Worm (Caenorhabditis elegans) whole organism, young adult: ENCODE results near the gene K11H12.6.

ENCODE experiments used
- B0336.3 ChIP-seq: fragments of 200-800 bp; sonication (Bioruptor generic); IDR thresholded peaks from 2 replicates; pipeline ENCODE4 v1.3.6; 2022; ENCODE audit warnings: missing genetic modification characterization, missing compliant biosample characterization
- F22D6.2 ChIP-seq: sonication (generic microtip); optimal IDR thresholded peaks from 2 replicates; lab custom pipeline; 2016; ENCODE audit warnings: mild to moderate bottlenecking, missing genetic modification characterization, missing compliant biosample characterization
- F33H1.4 ChIP-seq: fragments of 200-800 bp; sonication (Bioruptor generic); IDR thresholded peaks from 2 replicates; pipeline ENCODE4 v1.3.6; 2022; ENCODE audit warnings: missing genetic modification reagents, missing genetic modification characterization, missing compliant biosample characterization
- F39B2.1 ChIP-seq: fragments of 200-800 bp; sonication (Bioruptor generic); IDR thresholded peaks from 2 replicates; pipeline ENCODE4 v1.3.6; 2022; ENCODE audit warnings: missing genetic modification reagents, missing genetic modification characterization, missing compliant biosample characterization
- F49E8.2 ChIP-seq: sonication (generic microtip); optimal IDR thresholded peaks from 3 replicates; lab custom pipeline; 2017; ENCODE audit warnings: missing genetic modification characterization, mild to moderate bottlenecking, missing compliant biosample characterization, antibody characterized with exemption, moderate library complexity; ENCODE audit not compliant: insufficient read depth
- F52B5.7 ChIP-seq: sonication (generic microtip); optimal IDR thresholded peaks from 2 replicates; lab custom pipeline; 2016; ENCODE audit warnings: mild to moderate bottlenecking, missing genetic modification characterization, missing compliant biosample characterization
- F55B11.4 ChIP-seq: sonication (generic microtip); optimal IDR thresholded peaks from 2 replicates; lab custom pipeline; 2016; ENCODE audit warnings: missing compliant biosample characterization, missing genetic modification characterization, borderline replicate concordance; ENCODE audit not compliant: insufficient read depth
- T07F8.4 ChIP-seq: sonication (generic microtip); optimal IDR thresholded peaks from 2 replicates; lab custom pipeline; 2016; ENCODE audit warnings: mild to moderate bottlenecking, missing genetic modification characterization, moderate library complexity, missing compliant biosample characterization
- Y56A3A.18 ChIP-seq: fragments of 200-800 bp; sonication (Bioruptor generic); IDR thresholded peaks from 2 replicates; pipeline ENCODE4 v1.3.6; 2022; ENCODE audit warnings: missing genetic modification reagents, missing genetic modification characterization, missing compliant biosample characterization
- Y95B8A.8 ChIP-seq: fragments of 200-800 bp; sonication (Bioruptor generic); IDR thresholded peaks from 2 replicates; pipeline ENCODE4 v1.3.6; 2022; ENCODE audit warnings: missing genetic modification reagents, missing genetic modification characterization, missing compliant biosample characterization
- aptf-2 ChIP-seq: fragments of 200-800 bp; sonication (Bioruptor generic); conservative IDR thresholded peaks from 2 replicates; pipeline ENCODE4 v1.3.6; 2022; ENCODE audit warnings: missing genetic modification reagents, missing genetic modification characterization, missing compliant biosample characterization
- aptf-3 ChIP-seq: fragments of 200-800 bp; sonication (Bioruptor generic); IDR thresholded peaks from 2 replicates; pipeline ENCODE4 v1.3.6; 2022; ENCODE audit warnings: missing genetic modification characterization, missing compliant biosample characterization
- bed-1 ChIP-seq: fragments of 200-800 bp; sonication (Bioruptor generic); IDR thresholded peaks from 2 replicates; pipeline ENCODE4 v1.3.6; 2022; ENCODE audit warnings: missing genetic modification reagents, missing genetic modification characterization, missing compliant biosample characterization
- cebp-1 ChIP-seq, 2 experiments: fragments of 200-800 bp in 1 of 2; sonication (Bioruptor generic) in 1 of 2; sonication (generic microtip) in 1 of 2; IDR thresholded peaks in 1 of 2; optimal IDR thresholded peaks in 1 of 2; 2 replicates each; pipeline versions ENCODE4 v1.3.6 to Lab custom; 2017 to 2022; ENCODE audit warnings: missing compliant biosample characterization in 2 of 2, missing genetic modification characterization in 2 of 2, mild to moderate bottlenecking in 1 of 2, missing genetic modification reagents in 1 of 2, moderate library complexity in 1 of 2
- cebp-2 ChIP-seq: fragments of 200-800 bp; sonication (Bioruptor generic); IDR thresholded peaks from 2 replicates; pipeline ENCODE4 v1.3.6; 2022; ENCODE audit warnings: missing genetic modification characterization, missing compliant biosample characterization
- ceh-27 ChIP-seq: fragments of 200-800 bp; sonication (Bioruptor generic); optimal IDR thresholded peaks from 2 replicates; lab custom pipeline; 2018; ENCODE audit warnings: mild to moderate bottlenecking, missing genetic modification characterization, moderate library complexity, missing compliant biosample characterization
- ceh-58 ChIP-seq: fragments of 200-800 bp; sonication (Bioruptor generic); IDR thresholded peaks from 2 replicates; pipeline ENCODE4 v1.3.6; 2022; ENCODE audit warnings: missing genetic modification characterization, missing compliant biosample characterization
- dpl-1 ChIP-seq: fragments of 150-350 bp; optimal IDR thresholded peaks from 2 replicates; lab custom pipeline; 2014; ENCODE audit warnings: missing biosample characterization, missing genetic modification reagents, missing genetic modification characterization
- egl-18 ChIP-seq: fragments of 200-800 bp; sonication (Bioruptor generic); IDR thresholded peaks from 2 replicates; pipeline ENCODE4 v1.3.6; 2022; ENCODE audit warnings: missing genetic modification reagents, missing genetic modification characterization, missing compliant biosample characterization
- egl-44 ChIP-seq: fragments of 200-800 bp; sonication (Bioruptor generic); IDR thresholded peaks from 2 replicates; pipeline ENCODE4 v1.3.6; 2022; ENCODE audit warnings: missing genetic modification reagents, missing genetic modification characterization, missing compliant biosample characterization
- ekl-4 ChIP-seq: fragments of 200-800 bp; sonication (Bioruptor generic); IDR thresholded peaks from 2 replicates; pipeline ENCODE4 v1.3.6; 2022; ENCODE audit warnings: missing genetic modification reagents, missing genetic modification characterization, missing compliant biosample characterization
- ets-4 ChIP-seq: fragments of 200-800 bp; sonication (Bioruptor generic); optimal IDR thresholded peaks from 2 replicates; lab custom pipeline; 2018; ENCODE audit warnings: mild to moderate bottlenecking, missing genetic modification characterization, missing compliant biosample characterization
- hlh-12 ChIP-seq: sonication (generic microtip); optimal IDR thresholded peaks from 2 replicates; lab custom pipeline; 2016; ENCODE audit warnings: missing genetic modification characterization, missing compliant biosample characterization
- hmg-1.2 ChIP-seq: fragments of 200-800 bp; sonication (Bioruptor generic); IDR thresholded peaks from 2 replicates; pipeline ENCODE4 v1.3.6; 2022; ENCODE audit warnings: missing genetic modification reagents, missing genetic modification characterization, missing compliant biosample characterization
- hrde-1 ChIP-seq: sonication (generic microtip); optimal IDR thresholded peaks from 2 replicates; lab custom pipeline; 2016; ENCODE audit warnings: missing genetic modification characterization, mild to moderate bottlenecking, missing compliant biosample characterization, moderate library complexity, missing genotype, missing genetic modification reagents, borderline replicate concordance
- lin-40 ChIP-seq: sonication (generic microtip); optimal IDR thresholded peaks from 2 replicates; lab custom pipeline; 2016; ENCODE audit warnings: missing genetic modification characterization, mild to moderate bottlenecking, missing compliant biosample characterization, missing genotype, missing genetic modification reagents
- lin-54 ChIP-seq: fragments of 200-800 bp; sonication (Bioruptor generic); optimal IDR thresholded peaks from 2 replicates; lab custom pipeline; 2018; ENCODE audit warnings: mild to moderate bottlenecking, missing genetic modification characterization, missing compliant biosample characterization
- lsl-1 ChIP-seq: fragments of 200-800 bp; sonication (Bioruptor generic); optimal IDR thresholded peaks from 2 replicates; lab custom pipeline; 2018; ENCODE audit warnings: mild to moderate bottlenecking, missing genetic modification characterization, moderate library complexity, missing compliant biosample characterization
- madf-3 ChIP-seq: fragments of 200-800 bp; sonication (Bioruptor generic); IDR thresholded peaks from 2 replicates; pipeline ENCODE4 v1.3.6; 2022; ENCODE audit warnings: missing genetic modification reagents, missing genetic modification characterization, missing compliant biosample characterization
- madf-8 ChIP-seq: fragments of 200-800 bp; sonication (Bioruptor generic); conservative IDR thresholded peaks from 2 replicates; pipeline ENCODE4 v1.3.6; 2022; ENCODE audit warnings: missing genetic modification reagents, missing genetic modification characterization, missing compliant biosample characterization
- mcd-1 ChIP-seq: fragments of 200-800 bp; sonication (Bioruptor generic); IDR thresholded peaks from 2 replicates; pipeline ENCODE4 v1.3.6; 2022; ENCODE audit warnings: missing genetic modification reagents, missing genetic modification characterization, missing compliant biosample characterization
- mel-28 ChIP-seq: sonication (generic microtip); optimal IDR thresholded peaks from 2 replicates; lab custom pipeline; 2016; ENCODE audit warnings: borderline replicate concordance, mild to moderate bottlenecking, missing genetic modification characterization, missing compliant biosample characterization
- mes-4 ChIP-seq: sonication (generic microtip); optimal IDR thresholded peaks from 2 replicates; lab custom pipeline; 2016; ENCODE audit warnings: missing genotype, missing genetic modification characterization, missing compliant biosample characterization
- nhr-179 ChIP-seq: sonication (generic microtip); optimal IDR thresholded peaks from 2 replicates; lab custom pipeline; 2016; ENCODE audit warnings: mild to moderate bottlenecking, missing genetic modification characterization, missing compliant biosample characterization
- nhr-27 ChIP-seq: fragments of 200-800 bp; sonication (Bioruptor generic); optimal IDR thresholded peaks from 2 replicates; lab custom pipeline; 2018; ENCODE audit warnings: mild to moderate bottlenecking, missing genetic modification characterization, moderate library complexity, missing compliant biosample characterization
- pha-4 ChIP-seq: fragments of 150-350 bp; sonication (generic microtip); optimal IDR thresholded peaks from 2 replicates; lab custom pipeline; 2014; ENCODE audit warnings: missing biosample characterization, missing genetic modification reagents, missing genetic modification characterization
- sdz-38 ChIP-seq: sonication (generic microtip); optimal IDR thresholded peaks from 2 replicates; lab custom pipeline; 2016; ENCODE audit warnings: missing genotype, missing genetic modification characterization, missing compliant biosample characterization
- snpc-1.1 ChIP-seq: sonication (generic microtip); optimal IDR thresholded peaks from 2 replicates; lab custom pipeline; 2017; ENCODE audit warnings: missing genetic modification characterization, mild to moderate bottlenecking, missing compliant biosample characterization, antibody characterized with exemption, moderate library complexity, missing genotype, missing genetic modification reagents; ENCODE audit not compliant: insufficient read depth
- snpc-1.3 ChIP-seq: sonication (generic microtip); optimal IDR thresholded peaks from 2 replicates; lab custom pipeline; 2017; ENCODE audit warnings: missing genetic modification characterization, mild to moderate bottlenecking, missing compliant biosample characterization, antibody characterized with exemption, moderate library complexity, missing genotype, missing genetic modification reagents; ENCODE audit not compliant: insufficient read depth
- tbp1 ChIP-seq: fragments of 200-800 bp; sonication (Bioruptor generic); optimal IDR thresholded peaks from 2 replicates; lab custom pipeline; 2018; ENCODE audit warnings: mild to moderate bottlenecking, missing genetic modification characterization, missing compliant biosample characterization
- tlf-1 ChIP-seq: fragments of 200-800 bp; sonication (Bioruptor generic); optimal IDR thresholded peaks from 2 replicates; lab custom pipeline; 2018; ENCODE audit warnings: mild to moderate bottlenecking, missing genetic modification characterization, missing compliant biosample characterization
- unc-130 ChIP-seq: sonication (generic microtip); optimal IDR thresholded peaks from 2 replicates; lab custom pipeline; 2016; ENCODE audit warnings: missing genetic modification reagents, missing genetic modification characterization, missing compliant biosample characterization
- xnd-1 ChIP-seq: sonication (generic microtip); optimal IDR thresholded peaks from 2 replicates; lab custom pipeline; 2016; ENCODE audit warnings: missing genotype, missing genetic modification reagents, missing genetic modification characterization, missing compliant biosample characterization
- zim-3 ChIP-seq: sonication (generic microtip); optimal IDR thresholded peaks from 2 replicates; lab custom pipeline; 2017; ENCODE audit warnings: mild to moderate bottlenecking, missing genetic modification characterization, moderate library complexity, missing compliant biosample characterization
- ztf-18 ChIP-seq: sonication (generic microtip); optimal IDR thresholded peaks from 2 replicates; lab custom pipeline; 2016; ENCODE audit warnings: missing genotype, mild to moderate bottlenecking, missing genetic modification characterization, missing compliant biosample characterization
- ztf-26 ChIP-seq: sonication (generic microtip); optimal IDR thresholded peaks from 2 replicates; lab custom pipeline; 2017; ENCODE audit warnings: missing genetic modification characterization, missing compliant biosample characterization
- ztf-28 ChIP-seq: fragments of 200-800 bp; sonication (Bioruptor generic); IDR thresholded peaks from 2 replicates; pipeline ENCODE4 v1.3.6; 2022; ENCODE audit warnings: missing genetic modification reagents, missing genetic modification characterization, missing compliant biosample characterization

K11H12.6 gene

DNA sequence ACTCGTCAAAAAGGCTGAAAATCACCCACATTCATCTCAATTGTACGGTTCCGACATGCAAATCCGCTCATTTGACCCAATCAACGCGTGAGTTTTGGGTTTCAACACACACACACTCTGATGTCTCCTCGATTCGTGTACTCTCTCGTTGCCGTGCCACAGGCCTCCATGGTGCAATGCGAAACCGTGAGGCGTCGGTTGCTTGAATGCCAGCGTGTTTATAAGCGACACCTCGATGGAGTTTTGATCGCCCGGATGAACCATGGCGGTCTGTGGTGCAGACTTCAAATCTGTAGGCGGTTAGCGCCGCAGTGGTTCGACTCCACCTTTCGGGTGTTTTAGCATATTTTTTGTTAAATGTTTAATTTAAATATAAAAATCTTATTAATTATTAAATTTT, 9.2 kb upstream of the K11H12.6 start (continued):
- TF ChIP-seq B0336.3 (GFP tag; lab: Robert Waterston, UW) = peak; percentile 55; the same call in 1 of the 2 replicates
- TF ChIP-seq zim-3 (tag; lab: Kevin White, UChicago) = peak; percentile 46
- TF ChIP-seq F52B5.7 (tag; lab: Kevin White, UChicago) = no peak
- no peak for TF ChIP-seq aptf-2 (GFP tag; lab: Robert Waterston, UW)
- TF ChIP-seq Y95B8A.8 (GFP tag; lab: Robert Waterston, UW) = peak; percentile 57; the same call in 1 of the 2 replicates
- no peak for TF ChIP-seq cebp-2 (GFP tag; lab: Robert Waterston, UW)
- TF ChIP-seq cebp-1 (GFP tag; IDR thresholded peaks at IDR 0.05; lab: Robert Waterston, UW) = 0 out of 2 replicates have a peak, but pooled peaks have one; percentile 42
- peak; percentile 66 for TF ChIP-seq cebp-1 (tag; optimal IDR thresholded peaks at IDR 0.05; lab: Kevin White, UChicago)
- no peak for TF ChIP-seq mel-28 (tag; lab: Kevin White, UChicago)
- TF ChIP-seq T07F8.4 = no peak
- TF ChIP-seq nhr-179 (tag; lab: Kevin White, UChicago) = no peak
- peak; percentile 46 for TF ChIP-seq F33H1.4 (GFP tag; lab: Robert Waterston, UW)
- no peak for TF ChIP-seq hlh-12 (tag; lab: Kevin White, UChicago)
- 0 out of 2 replicates have a peak, but pooled peaks have one; percentile 26 for TF ChIP-seq F39B2.1 (GFP tag; lab: Robert Waterston, UW)
- TF ChIP-seq ets-4 = no peak
- peak; percentile 48 for TF ChIP-seq ztf-26 (tag; lab: Kevin White, UChicago)
- TF ChIP-seq egl-18 (GFP tag; lab: Robert Waterston, UW) = no peak
- no peak for TF ChIP-seq unc-130 (GFP tag; lab: Kevin White, UChicago)
- peak; percentile 96 for TF ChIP-seq hmg-1.2 (GFP tag; lab: Robert Waterston, UW)
- TF ChIP-seq lin-54 (GFP tag; lab: Kevin White, UChicago) = peak; percentile 60
- TF ChIP-seq ztf-18 (tag; lab: Kevin White, UChicago) = no peak
- no peak for TF ChIP-seq dpl-1 (GFP tag; lab: Kevin White, UChicago)
- no peak for TF ChIP-seq mes-4 (tag; lab: Kevin White, UChicago)
- TF ChIP-seq pha-4 (tag; lab: Kevin White, UChicago) = no peak
- TF ChIP-seq ceh-27 = no peak
- no peak for TF ChIP-seq lin-40 (tag; lab: Kevin White, UChicago)
- peak; percentile 69 for TF ChIP-seq lsl-1 (GFP tag; lab: Kevin White, UChicago)
- 0 out of 2 replicates have a peak, but pooled peaks have one; percentile 56 for TF ChIP-seq Y56A3A.18 (GFP tag; lab: Robert Waterston, UW)
- TF ChIP-seq mcd-1 (GFP tag; lab: Robert Waterston, UW) = peak; percentile 74
- peak; percentile 95 for TF ChIP-seq snpc-1.1 (tag; lab: Kevin White, UChicago)
- TF ChIP-seq F55B11.4 (tag; lab: Kevin White, UChicago) = no peak
- peak; percentile 80 for TF ChIP-seq ekl-4 (GFP tag; lab: Robert Waterston, UW)
- TF ChIP-seq madf-8 (GFP tag; lab: Robert Waterston, UW) = no peak
- peak; percentile 87 for TF ChIP-seq F49E8.2
- TF ChIP-seq tlf-1 (GFP tag; lab: Kevin White, UChicago) = peak; percentile 52
- TF ChIP-seq tbp1 = peak; percentile 81
- TF ChIP-seq egl-44 (GFP tag; lab: Robert Waterston, UW) = peak; percentile 42; the same call in 1 of the 2 replicates
- no peak for TF ChIP-seq sdz-38 (tag; lab: Kevin White, UChicago)
- TF ChIP-seq bed-1 (GFP tag; lab: Robert Waterston, UW) = no peak
- 0 out of 2 replicates have a peak, but pooled peaks have one; percentile 48 for TF ChIP-seq aptf-3 (GFP tag; lab: Robert Waterston, UW)
- TF ChIP-seq ceh-58 = no peak
- TF ChIP-seq ztf-28 = no peak
- TF ChIP-seq F22D6.2 (tag; lab: Kevin White, UChicago) = no peak
- TF ChIP-seq madf-3 (GFP tag; lab: Robert Waterston, UW) = no peak
- no peak for TF ChIP-seq xnd-1 (tag; lab: Kevin White, UChicago)
- no peak for TF ChIP-seq hrde-1 (tag; lab: Kevin White, UChicago)
- TF ChIP-seq nhr-27 (tag; lab: Kevin White, UChicago) = no peak
- peak; percentile 28 for TF ChIP-seq snpc-1.3 (tag; lab: Kevin White, UChicago)
